Fruit fly (Drosophila melanogaster): ENCODE measurements around the gene DIP-iota.

DIP-iota gene

dm6 chr2L:6648163-6648628 is 26.7 kb upstream of the DIP-iota start (continued):
- peak; percentile 68 for TF ChIP-seq CG9139 (GFP tag; optimal IDR thresholded peaks at IDR 0.05)
- TF ChIP-seq Ets96B (tag; optimal IDR thresholded peaks at IDR 0.05) = peak; percentile 93
- TF ChIP-seq pdm3 (GFP tag; optimal IDR thresholded peaks at IDR 0.05) = no peak
- peak; percentile 98 for TF ChIP-seq Hr4 (GFP tag; optimal IDR thresholded peaks at IDR 0.05)
- no peak for TF ChIP-seq Met (GFP tag; optimal IDR thresholded peaks at IDR 0.05)
- peak; percentile 95 for TF ChIP-seq CG15336 (GFP tag; IDR thresholded peaks at IDR 0.05)
- TF ChIP-seq vri (GFP tag; optimal IDR thresholded peaks at IDR 0.05) = peak; percentile 78
- peak; percentile 96 for TF ChIP-seq Sox14 (GFP tag; optimal IDR thresholded peaks at IDR 0.05)
- TF ChIP-seq eg (GFP tag; IDR thresholded peaks at IDR 0.05) = peak; percentile 96
- TF ChIP-seq CG11762 (GFP tag; optimal IDR thresholded peaks at IDR 0.05; ENCODE audit: insufficient read depth) = peak; percentile 94
- peak; percentile 79 to 91 for TF ChIP-seq ss (GFP tag; optimal IDR thresholded peaks at IDR 0.05)
- peak; percentile 92 for TF ChIP-seq cyc (GFP tag; optimal IDR thresholded peaks at IDR 0.05)
- TF ChIP-seq CG1621 (tag; optimal IDR thresholded peaks at IDR 0.05) = peak; percentile 89
- peak; percentile 94 for TF ChIP-seq CG3919 (GFP tag; optimal IDR thresholded peaks at IDR 0.05)
- TF ChIP-seq fd85E (GFP tag; optimal IDR thresholded peaks at IDR 0.05) = peak; percentile 60
- peak; percentile 91 for TF ChIP-seq CG8632 (GFP tag; optimal IDR thresholded peaks at IDR 0.05)
- peak; percentile 90 for TF ChIP-seq CG7368 (GFP tag; optimal IDR thresholded peaks at IDR 0.05)
- peak; percentile 92 for TF ChIP-seq CG34406 (GFP tag; optimal IDR thresholded peaks at IDR 0.05)
- TF ChIP-seq CG6808 (GFP tag; optimal IDR thresholded peaks at IDR 0.05) = peak; percentile 90
- peak; percentile 81 to 97 for TF ChIP-seq salr (GFP tag; optimal IDR thresholded peaks at IDR 0.05)
- peak; percentile 88 for TF ChIP-seq spab (GFP tag; optimal IDR thresholded peaks at IDR 0.05)
- TF ChIP-seq dac (GFP tag; optimal IDR thresholded peaks at IDR 0.05) = peak; percentile 95
- peak; percentile 97 for TF ChIP-seq svp (GFP tag)
- no peak for TF ChIP-seq CG6276 (GFP tag; optimal IDR thresholded peaks at IDR 0.05)
- peak; percentile 86 for TF ChIP-seq dsx (GFP tag; optimal IDR thresholded peaks at IDR 0.05; ENCODE audit: poor library complexity, severe bottlenecking)
- peak; percentile 91 for TF ChIP-seq fd59A (GFP tag; optimal IDR thresholded peaks at IDR 0.05)

- peak; percentile 84 for TF ChIP-seq CG8319 (GFP tag; optimal IDR thresholded peaks at IDR 0.05)
- peak; percentile 77 for TF ChIP-seq Blimp-1 (GFP tag; optimal IDR thresholded peaks at IDR 0.05)
- peak; percentile 75 for TF ChIP-seq dsx (GFP tag; optimal IDR thresholded peaks at IDR 0.05; ENCODE audit: poor library complexity, severe bottlenecking)
- TF ChIP-seq Gug (GFP tag; IDR thresholded peaks at IDR 0.05) = peak; percentile 94
- TF ChIP-seq achi (GFP tag; optimal IDR thresholded peaks at IDR 0.05) = peak; percentile 95
- TF ChIP-seq fd59A (GFP tag; optimal IDR thresholded peaks at IDR 0.05) = peak; percentile 73
- TF ChIP-seq ss (GFP tag; optimal IDR thresholded peaks at IDR 0.05) = peak; percentile 60 to 86
- TF ChIP-seq CG4318 (GFP tag; optimal IDR thresholded peaks at IDR 0.05) = peak; percentile 96
- peak; percentile 99 for TF ChIP-seq CG6276 (GFP tag; optimal IDR thresholded peaks at IDR 0.05)
- peak; percentile 86 for TF ChIP-seq Sox15 (GFP tag; optimal IDR thresholded peaks at IDR 0.05)
- peak; percentile 91 for TF ChIP-seq CG10631 (GFP tag; optimal IDR thresholded peaks at IDR 0.05)
- peak; percentile 98 for TF ChIP-seq CG32006 (GFP tag; optimal IDR thresholded peaks at IDR 0.05)
- peak; percentile 95 for TF ChIP-seq topi (GFP tag; optimal IDR thresholded peaks at IDR 0.05)
- peak; percentile 97 for TF ChIP-seq Hr39 (GFP tag; optimal IDR thresholded peaks at IDR 0.05)
- TF ChIP-seq CG8119 (GFP tag; IDR thresholded peaks at IDR 0.05) = peak; percentile 98
- peak; percentile 91 for TF ChIP-seq CG6792 (GFP tag; optimal IDR thresholded peaks at IDR 0.05)
- TF ChIP-seq OdsH (GFP tag; optimal IDR thresholded peaks at IDR 0.05) = peak; percentile 96
- peak; percentile 89 for TF ChIP-seq Ets96B (tag; optimal IDR thresholded peaks at IDR 0.05)
- peak; percentile 97 for TF ChIP-seq dac (GFP tag; optimal IDR thresholded peaks at IDR 0.05)
- TF ChIP-seq fkh (GFP tag; optimal IDR thresholded peaks at IDR 0.05) = peak; percentile 94
- peak; percentile 98 for TF ChIP-seq CG15336 (GFP tag; IDR thresholded peaks at IDR 0.05)
- TF ChIP-seq CG1621 (tag; optimal IDR thresholded peaks at IDR 0.05) = peak; percentile 90
- peak; percentile 92 for TF ChIP-seq acj6 (GFP tag; optimal IDR thresholded peaks at IDR 0.05)
- peak; percentile 94 for TF ChIP-seq CG3919 (GFP tag; optimal IDR thresholded peaks at IDR 0.05)
- TF ChIP-seq Ets21C (GFP tag; optimal IDR thresholded peaks at IDR 0.05) = peak; percentile 92
- TF ChIP-seq lz (GFP tag; optimal IDR thresholded peaks at IDR 0.05) = peak; percentile 96
- peak; percentile 92 for TF ChIP-seq cyc (GFP tag; optimal IDR thresholded peaks at IDR 0.05)
- TF ChIP-seq Hr4 (GFP tag; optimal IDR thresholded peaks at IDR 0.05) = peak; percentile 99
- TF ChIP-seq CG10669 (GFP tag; optimal IDR thresholded peaks at IDR 0.05) = peak; percentile 89
- peak; percentile 80 for TF ChIP-seq CG9139 (GFP tag; optimal IDR thresholded peaks at IDR 0.05)
- peak; percentile 97 for TF ChIP-seq esn (GFP tag; optimal IDR thresholded peaks at IDR 0.05)
- peak; percentile 86 for TF ChIP-seq spab (GFP tag; optimal IDR thresholded peaks at IDR 0.05)
- peak; percentile 96 for TF ChIP-seq CG31627 (GFP tag; optimal IDR thresholded peaks at IDR 0.05)
- peak; percentile 97 for TF ChIP-seq Lpt (GFP tag; optimal IDR thresholded peaks at IDR 0.05)
- TF ChIP-seq Met (GFP tag; optimal IDR thresholded peaks at IDR 0.05) = peak; percentile 95
Observed at dm6 chr2L:6647103-6647711, 25.7 kb upstream of the DIP-iota start.

All from whole organism, prepupa.